Worm (Caenorhabditis elegans) whole organism, L4 larva: ENCODE measurements around the gene sma-5.

Experiments used
- T26A8.4 ChIP-seq: fragments of 200-800 bp; sonication (Bioruptor generic); IDR thresholded peaks from 2 replicates; pipeline ENCODE4 v1.3.6; 2022; ENCODE audit warnings: missing genetic modification characterization, missing compliant biosample characterization
- dmd-9 ChIP-seq: fragments of 200-800 bp; sonication (Bioruptor generic); IDR thresholded peaks from 2 replicates; pipeline ENCODE4 v1.3.6; 2022; ENCODE audit warnings: missing genetic modification reagents, missing genetic modification characterization, missing compliant biosample characterization
- egl-27 ChIP-seq: sonication (generic microtip); optimal IDR thresholded peaks from 3 replicates; lab custom pipeline; 2017; ENCODE audit warnings: missing biosample characterization, missing genetic modification reagents, missing genetic modification characterization
- jun-1 ChIP-seq: fragments of 150-350 bp; optimal IDR thresholded peaks from 2 replicates; lab custom pipeline; 2014; ENCODE audit warnings: missing biosample characterization, missing genetic modification reagents, missing genetic modification characterization
- vab-7 ChIP-seq: fragments of 200-800 bp; sonication (Bioruptor generic); IDR thresholded peaks from 2 replicates; pipeline ENCODE4 v1.3.6; 2022; ENCODE audit warnings: missing genetic modification reagents, missing genetic modification characterization, missing compliant biosample characterization

ce11 chrX:11962050-11962788 is 43.1 kb downstream of the sma-5 start:
- no peak for TF ChIP-seq egl-27 (tag; lab: Kevin White, UChicago)
- no peak for TF ChIP-seq vab-7
- TF ChIP-seq dmd-9 (GFP tag; lab: Robert Waterston, UW) = no peak
- 0 out of 2 replicates have a peak, but pooled peaks have one; percentile 46 for TF ChIP-seq T26A8.4 (GFP tag; lab: Robert Waterston, UW)
- no peak for TF ChIP-seq jun-1 (tag; lab: Kevin White, UChicago)
